Worm (Caenorhabditis elegans): ENCODE results near the gene F41D9.2.

DNA sequence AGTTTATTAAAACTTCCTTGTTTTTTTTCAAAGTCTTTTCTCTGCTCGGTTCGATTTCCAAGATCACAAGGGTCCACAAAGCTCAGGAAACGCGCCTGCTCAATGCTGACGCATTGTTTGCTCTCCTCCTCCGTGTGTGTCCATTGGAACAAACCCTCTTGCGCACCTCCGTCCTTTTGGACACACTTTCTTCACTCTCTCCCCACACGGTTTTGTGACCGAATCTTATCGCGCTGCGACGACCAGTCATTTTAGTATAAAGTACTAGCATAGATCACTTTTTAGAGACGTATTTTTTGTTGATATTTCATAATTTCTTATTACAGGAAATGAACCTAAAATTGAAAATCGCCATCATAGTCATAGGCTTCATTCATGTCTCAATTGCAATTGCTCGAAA is 16.5 kb downstream of the F41D9.2 start:
- TF ChIP-seq nhr-12 (tag; optimal IDR thresholded peaks at IDR 0.05): no peak
- no peak for TF ChIP-seq nhr-28 (tag; optimal IDR thresholded peaks at IDR 0.05)
- no peak for TF ChIP-seq ceh-83 (GFP tag; optimal IDR thresholded peaks at IDR 0.05)
- TF ChIP-seq snpc-4 (tag; optimal IDR thresholded peaks at IDR 0.05): no peak
- TF ChIP-seq flh-1 (GFP tag; optimal IDR thresholded peaks at IDR 0.05): no peak
- TF ChIP-seq mab-5 (tag; optimal IDR thresholded peaks at IDR 0.05): no peak
- no peak for TF ChIP-seq elt-1 (tag; optimal IDR thresholded peaks at IDR 0.05; ENCODE audit: borderline replicate concordance, insufficient read depth)
- TF ChIP-seq drap-1 (GFP tag; optimal IDR thresholded peaks at IDR 0.05): peak; percentile 22
